Worm (Caenorhabditis elegans) whole organism, midembryonic: ENCODE data around the gene W09G12.6.

ENCODE experiments used
- T22C8.4 ChIP-seq: fragments of 200-800 bp; sonication (Bioruptor generic); IDR thresholded peaks from 2 replicates; pipeline ENCODE4 v1.3.6; 2022; ENCODE audit warnings: missing genetic modification characterization, missing compliant biosample characterization
- cog-1 ChIP-seq: sonication (generic microtip); optimal IDR thresholded peaks from 2 replicates; lab custom pipeline; 2016; ENCODE audit warnings: missing genetic modification characterization, missing compliant biosample characterization
- flt-1 ChIP-seq: fragments of 200-800 bp; sonication (Bioruptor generic); IDR thresholded peaks from 2 replicates; pipeline ENCODE4 v1.3.6; 2022; ENCODE audit warnings: missing genetic modification characterization, missing compliant biosample characterization
- klf-2 ChIP-seq: fragments of 200-800 bp; sonication (Bioruptor generic); conservative IDR thresholded peaks from 2 replicates; pipeline ENCODE4 v1.3.6; 2022; ENCODE audit warnings: missing genetic modification reagents, missing genetic modification characterization, missing compliant biosample characterization
- med-1 ChIP-seq: sonication (generic microtip); optimal IDR thresholded peaks from 2 replicates; lab custom pipeline; 2017; ENCODE audit warnings: missing genetic modification characterization, mild to moderate bottlenecking, missing compliant biosample characterization, antibody characterized with exemption, missing genetic modification reagents; ENCODE audit not compliant: insufficient read depth
- ref-1 ChIP-seq: fragments of 200-800 bp; sonication (Bioruptor generic); conservative IDR thresholded peaks from 2 replicates; pipeline ENCODE4 v1.3.6; 2022; ENCODE audit warnings: missing genetic modification reagents, missing genetic modification characterization, missing compliant biosample characterization
- tab-1 ChIP-seq: fragments of 200-800 bp; sonication (Bioruptor generic); IDR thresholded peaks from 2 replicates; pipeline ENCODE4 v1.3.6; 2022; ENCODE audit warnings: missing genetic modification characterization, missing compliant biosample characterization
- ztf-23 ChIP-seq: fragments of 200-800 bp; sonication (Bioruptor generic); IDR thresholded peaks from 2 replicates; pipeline ENCODE4 v1.3.6; 2022; ENCODE audit warnings: missing genetic modification reagents, missing genetic modification characterization, missing compliant biosample characterization
- ztf-29 ChIP-seq: fragments of 200-800 bp; sonication (Bioruptor generic); IDR thresholded peaks from 2 replicates; pipeline ENCODE4 v1.3.6; 2022; ENCODE audit warnings: missing genetic modification reagents, missing genetic modification characterization, missing compliant biosample characterization

The W09G12.6 gene

ce11 chrIV:1261930-1262329 lies 30.2 kb downstream of the W09G12.6 start:
- no peak for TF ChIP-seq med-1 (GFP tag; lab: Kevin White, UChicago)
- no peak for TF ChIP-seq ref-1 (GFP tag; lab: Robert Waterston, UW)
- no peak for TF ChIP-seq ztf-23 (GFP tag; lab: Robert Waterston, UW)
- TF ChIP-seq cog-1 (tag; lab: Kevin White, UChicago) = no peak
- no peak for TF ChIP-seq klf-2 (GFP tag; lab: Robert Waterston, UW)
- TF ChIP-seq flt-1 (GFP tag; lab: Robert Waterston, UW) = no peak
- TF ChIP-seq T22C8.4 = no peak
- TF ChIP-seq tab-1 (GFP tag; lab: Robert Waterston, UW) = no peak
- TF ChIP-seq ztf-29 (GFP tag; lab: Robert Waterston, UW) = no peak

DNA sequence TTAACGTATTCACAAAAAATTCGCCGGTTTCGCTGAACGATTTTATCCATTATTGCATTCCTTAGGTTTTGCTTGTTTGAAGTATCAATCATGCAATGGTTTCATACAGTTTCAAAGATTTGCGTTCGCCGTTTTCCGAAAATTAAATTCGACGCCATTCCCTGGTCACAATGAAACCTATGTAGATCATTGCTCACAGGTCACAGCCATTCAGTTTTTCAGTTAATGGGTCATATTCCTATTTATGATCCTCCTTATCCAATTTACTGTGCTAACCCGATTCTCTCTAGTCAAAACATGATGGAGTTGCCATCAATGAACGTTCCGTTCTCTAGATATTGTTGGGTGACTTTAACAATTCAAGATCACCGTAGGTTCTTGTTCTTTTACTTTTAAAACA lies 33.2 kb downstream of the W09G12.6 start, which contains the start of gene F38A1.13:
Gene F38A1.13, plus strand, starts transcription at position 301 of the 400 bp plus-strand sequence.
- TF ChIP-seq ztf-23 (GFP tag; lab: Robert Waterston, UW) (no peak), T22C8.4 (no peak)

DNA sequence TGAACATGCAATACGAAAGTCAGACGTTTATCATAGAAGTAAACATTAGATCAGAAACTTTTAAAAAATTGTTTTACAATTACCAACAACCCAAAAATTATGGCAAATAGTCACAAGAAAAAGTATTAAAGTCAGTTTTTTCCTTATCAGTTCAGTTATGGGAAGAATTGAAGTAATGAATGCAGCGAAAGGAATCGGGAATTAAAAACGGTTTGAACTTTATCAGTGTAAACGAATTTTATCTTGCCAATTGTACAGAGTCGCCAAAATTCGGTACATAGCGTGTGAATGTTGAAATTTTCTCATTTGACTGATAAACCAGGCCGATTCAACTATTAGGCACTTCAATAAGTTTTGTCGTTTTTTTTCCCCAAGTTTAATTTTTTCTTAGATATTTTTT lies 34.4 kb downstream of the W09G12.6 start:
- no peak for TF ChIP-seq flt-1 (GFP tag; lab: Robert Waterston, UW)

- TF ChIP-seq cog-1 (tag; lab: Kevin White, UChicago) (no peak), tab-1 (GFP tag; lab: Robert Waterston, UW) (no peak), T22C8.4 (no peak), flt-1 (GFP tag; lab: Robert Waterston, UW) (no peak), ref-1 (GFP tag; lab: Robert Waterston, UW) (no peak), ztf-29 (GFP tag; lab: Robert Waterston, UW) (no peak), klf-2 (GFP tag; lab: Robert Waterston, UW) (no peak), med-1 (GFP tag; lab: Kevin White, UChicago) (no peak), ztf-23 (GFP tag; lab: Robert Waterston, UW) (no peak)
Observed at ce11 chrIV:1266724-1267123, 35.0 kb downstream of the W09G12.6 start, which contains the start of gene clec-170. Gene clec-170 (plus strand): TSS chrIV:1266866.

- no peak for TF ChIP-seq flt-1 (GFP tag; lab: Robert Waterston, UW)
- TF ChIP-seq ztf-29 (GFP tag; lab: Robert Waterston, UW) = no peak
- TF ChIP-seq ref-1 (GFP tag; lab: Robert Waterston, UW) = no peak
- TF ChIP-seq T22C8.4 = no peak
- no peak for TF ChIP-seq cog-1 (tag; lab: Kevin White, UChicago)
- no peak for TF ChIP-seq ztf-23 (GFP tag; lab: Robert Waterston, UW)
- TF ChIP-seq med-1 (GFP tag; lab: Kevin White, UChicago) = no peak
- no peak for TF ChIP-seq klf-2 (GFP tag; lab: Robert Waterston, UW)
- TF ChIP-seq tab-1 (GFP tag; lab: Robert Waterston, UW) = no peak
Observed at ce11 chrIV:1274583-1274982, 42.9 kb downstream of the W09G12.6 start, which contains the start of gene C09E9.1. Gene C09E9.1 (plus strand): TSS chrIV:1274868.

DNA sequence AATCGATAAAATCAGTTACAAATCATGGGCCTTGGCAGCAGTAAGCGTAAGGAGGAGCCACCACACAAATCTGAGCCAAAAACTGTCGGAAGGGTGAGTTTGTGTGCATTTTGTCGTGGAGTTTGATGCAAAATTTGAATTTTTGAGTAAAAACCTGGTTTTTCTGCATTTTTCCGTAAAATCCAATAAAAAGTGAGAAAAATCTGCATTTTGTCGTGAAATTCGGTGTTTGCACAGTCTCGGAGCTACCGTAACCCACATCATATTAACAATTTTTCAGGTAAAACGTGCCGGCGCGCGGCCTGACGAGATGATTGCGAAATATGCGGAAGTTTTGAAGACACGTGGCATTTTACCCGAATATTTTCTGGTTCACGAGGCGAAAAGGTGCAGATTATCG lies 44.2 kb downstream of the W09G12.6 start:
- TF ChIP-seq ztf-29 (GFP tag; lab: Robert Waterston, UW) (no peak), med-1 (GFP tag; lab: Kevin White, UChicago) (no peak)

ce11 chrIV:1277067-1277466 lies 45.4 kb downstream of the W09G12.6 start:
- no peak for TF ChIP-seq T22C8.4
- TF ChIP-seq cog-1 (tag; lab: Kevin White, UChicago) = no peak
- TF ChIP-seq ztf-29 (GFP tag; lab: Robert Waterston, UW) = no peak
- TF ChIP-seq flt-1 (GFP tag; lab: Robert Waterston, UW) = no peak
- no peak for TF ChIP-seq med-1 (GFP tag; lab: Kevin White, UChicago)
- no peak for TF ChIP-seq klf-2 (GFP tag; lab: Robert Waterston, UW)
- no peak for TF ChIP-seq ref-1 (GFP tag; lab: Robert Waterston, UW)
- no peak for TF ChIP-seq ztf-23 (GFP tag; lab: Robert Waterston, UW)
- no peak for TF ChIP-seq tab-1 (GFP tag; lab: Robert Waterston, UW)

DNA sequence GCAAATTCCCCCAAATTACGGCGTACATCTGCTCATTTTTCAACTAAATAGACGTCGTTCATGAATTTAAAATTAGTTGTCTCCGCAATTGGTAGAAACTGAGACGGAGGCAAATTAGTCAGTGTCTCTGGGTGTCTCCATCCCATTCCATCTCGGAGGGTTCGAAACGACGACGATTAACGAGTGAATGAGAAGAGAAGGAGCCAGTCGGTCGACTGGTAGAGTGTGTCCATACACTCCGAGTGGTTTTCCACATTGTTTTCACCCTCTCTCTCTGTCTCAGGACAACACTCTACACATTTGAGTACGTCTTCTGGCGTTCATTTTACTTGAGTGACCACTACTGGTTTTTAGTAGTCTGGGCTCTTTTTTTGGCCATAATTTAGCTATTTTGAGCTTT lies 47.3 kb downstream of the W09G12.6 start:
- TF ChIP-seq ztf-29 (GFP tag; lab: Robert Waterston, UW) (no peak), T22C8.4 (no peak), med-1 (GFP tag; lab: Kevin White, UChicago) (no peak), flt-1 (GFP tag; lab: Robert Waterston, UW) (no peak), cog-1 (tag; lab: Kevin White, UChicago) (no peak), tab-1 (GFP tag; lab: Robert Waterston, UW) (no peak)
